Fruit fly (Drosophila melanogaster) whole organism, wandering third instar larva: ENCODE results near the gene Reg-2.

Experiments
- Abd-B ChIP-seq: fragments of >200 bp; optimal IDR thresholded peaks from 2 replicates; lab custom pipeline; 2017; ENCODE audit warnings: missing biosample characterization, missing genetic modification characterization
- CG32264 ChIP-seq: fragments of 200-800 bp; sonication (Bioruptor generic); optimal IDR thresholded peaks from 2 replicates; lab custom pipeline; 2016; ENCODE audit warnings: missing biosample characterization, missing genetic modification characterization
- CG9705 ChIP-seq: fragments of 200-800 bp; sonication (Bioruptor generic); optimal IDR thresholded peaks from 2 replicates; lab custom pipeline; 2018; ENCODE audit warnings: missing biosample characterization, mild to moderate bottlenecking, missing genetic modification characterization
- CrebA ChIP-seq: fragments of 200-800 bp; sonication (Bioruptor generic); optimal IDR thresholded peaks from 2 replicates; lab custom pipeline; 2016; ENCODE audit warnings: missing biosample characterization, mild to moderate bottlenecking, missing genetic modification characterization, borderline replicate concordance
- Dfd ChIP-seq: fragments of >200 bp; optimal IDR thresholded peaks from 2 replicates; lab custom pipeline; 2017; ENCODE audit warnings: missing biosample characterization, missing genetic modification characterization
- Dif ChIP-seq: fragments of 200-275, 200-300 bp; sonication (Bioruptor generic); optimal IDR thresholded peaks from 2 replicates; lab custom pipeline; 2018; ENCODE audit warnings: missing biosample characterization, missing genetic modification characterization; ENCODE audit not compliant: partially characterized antibody
- HLH106 ChIP-seq: fragments of 200-800 bp; optimal IDR thresholded peaks from 3 replicates; lab custom pipeline; 2019; ENCODE audit warnings: missing biosample characterization, mild to moderate bottlenecking, missing genetic modification characterization, moderate library complexity
- Hnf4 ChIP-seq: fragments of 200-800 bp; sonication (Bioruptor generic); optimal IDR thresholded peaks from 2 replicates; lab custom pipeline; 2016; ENCODE audit warnings: missing biosample characterization, mild to moderate bottlenecking, missing genetic modification characterization
- Hr78 ChIP-seq: fragments of >200 bp; optimal IDR thresholded peaks from 2 replicates; lab custom pipeline; 2017; ENCODE audit warnings: missing biosample characterization, missing genetic modification characterization
- N ChIP-seq: fragments of >200 bp; optimal IDR thresholded peaks from 2 replicates; lab custom pipeline; 2018; ENCODE audit warnings: missing biosample characterization, missing external identifiers, missing genetic modification characterization
- OdsH ChIP-seq: fragments of 200-800 bp; sonication (Bioruptor generic); optimal IDR thresholded peaks from 2 replicates; lab custom pipeline; 2016; ENCODE audit warnings: missing biosample characterization, mild to moderate bottlenecking, missing genetic modification characterization
- Rel ChIP-seq, 2 experiments: fragments of 200-800 bp; sonication (Bioruptor generic) in 1 of 2; optimal IDR thresholded peaks; 2 replicates in 1 of 2; 3 replicates in 1 of 2; lab custom pipeline; 2016 to 2019; ENCODE audit warnings: mild to moderate bottlenecking in 2 of 2, missing biosample characterization in 2 of 2, missing genetic modification characterization in 2 of 2, moderate library complexity in 1 of 2
- Sp1 ChIP-seq: fragments of 200-800 bp; sonication (Bioruptor generic); optimal IDR thresholded peaks from 3 replicates; lab custom pipeline; 2019; ENCODE audit warnings: missing biosample characterization, mild to moderate bottlenecking, missing genetic modification characterization, moderate library complexity
- Vsx2 ChIP-seq: fragments of 200-300, 225-300 bp; sonication (Bioruptor generic); optimal IDR thresholded peaks from 2 replicates; lab custom pipeline; 2018; ENCODE audit warnings: missing biosample characterization, missing genetic modification characterization; ENCODE audit not compliant: partially characterized antibody
- br ChIP-seq: fragments of 200-800 bp; sonication (Bioruptor generic); optimal IDR thresholded peaks from 2 replicates; lab custom pipeline; 2016; ENCODE audit warnings: missing biosample characterization, missing genetic modification characterization
- brk ChIP-seq: fragments of 200-800 bp; sonication (Bioruptor generic); optimal IDR thresholded peaks from 2 replicates; lab custom pipeline; 2016; ENCODE audit warnings: missing biosample characterization, mild to moderate bottlenecking, missing genetic modification characterization
- dmrt93B ChIP-seq: fragments of 200-800 bp; sonication (Bioruptor generic); optimal IDR thresholded peaks from 2 replicates; lab custom pipeline; 2018; ENCODE audit warnings: missing biosample characterization, mild to moderate bottlenecking, missing genetic modification characterization
- ey ChIP-seq: fragments of 200-800 bp; sonication (Bioruptor generic); optimal IDR thresholded peaks from 2 replicates; lab custom pipeline; 2016; ENCODE audit warnings: missing biosample characterization, missing genetic modification characterization
- foxo ChIP-seq, 2 experiments: fragments of 200-800 bp; sonication (Bioruptor generic); optimal IDR thresholded peaks; 2 replicates in 1 of 2; 3 replicates in 1 of 2; lab custom pipeline; 2016 to 2017; ENCODE audit warnings: missing biosample characterization in 2 of 2, missing genetic modification characterization in 2 of 2
- fru ChIP-seq: fragments of 200-800 bp; sonication (Bioruptor generic); optimal IDR thresholded peaks from 3 replicates; lab custom pipeline; 2016; ENCODE audit warnings: missing biosample characterization, mild to moderate bottlenecking, missing genetic modification characterization
- h ChIP-seq: fragments of 200-800 bp; sonication (Bioruptor generic); optimal IDR thresholded peaks from 3 replicates; lab custom pipeline; 2016; ENCODE audit warnings: missing biosample characterization, mild to moderate bottlenecking, missing genetic modification characterization
- jim ChIP-seq: fragments of 175-275, 200-325 bp; sonication (Bioruptor generic); optimal IDR thresholded peaks from 2 replicates; lab custom pipeline; 2016; ENCODE audit warnings: missing biosample characterization, mild to moderate bottlenecking, missing genetic modification characterization
- lola ChIP-seq: fragments of >200 bp; optimal IDR thresholded peaks from 2 replicates; lab custom pipeline; 2017; ENCODE audit warnings: missing biosample characterization, missing genetic modification characterization
- pan ChIP-seq: fragments of >200 bp; optimal IDR thresholded peaks from 2 replicates; lab custom pipeline; 2017
- psq ChIP-seq: fragments of 200-800 bp; sonication (Bioruptor generic); optimal IDR thresholded peaks from 3 replicates; lab custom pipeline; 2017; ENCODE audit warnings: missing biosample characterization, mild to moderate bottlenecking, missing genetic modification characterization, moderate library complexity
- rgr ChIP-seq: fragments of 200-800 bp; sonication (Bioruptor generic); optimal IDR thresholded peaks from 3 replicates; lab custom pipeline; 2016; ENCODE audit warnings: missing biosample characterization, mild to moderate bottlenecking, missing genetic modification characterization
- sv ChIP-seq: fragments of 200-800 bp; sonication (Bioruptor generic); optimal IDR thresholded peaks from 3 replicates; lab custom pipeline; 2016; ENCODE audit warnings: missing biosample characterization, missing genetic modification characterization
- tai ChIP-seq: sonication (Bioruptor generic); optimal IDR thresholded peaks from 2 replicates; lab custom pipeline; 2016; ENCODE audit warnings: missing biosample characterization, missing genetic modification characterization
- usp ChIP-seq: fragments of >200 bp; optimal IDR thresholded peaks from 2 replicates; lab custom pipeline; 2017; ENCODE audit warnings: missing biosample characterization, missing genetic modification characterization
- woc ChIP-seq: sonication (Bioruptor generic); optimal IDR thresholded peaks from 2 replicates; lab custom pipeline; 2016; ENCODE audit warnings: missing biosample characterization, mild to moderate bottlenecking, missing genetic modification characterization

Reg-2 gene

dm6 chr3L:565964-566627, 40.3 kb downstream of the Reg-2 start:
- TF ChIP-seq CG32264 (peak; percentile 27), ey (GFP tag; lab: Kevin White, UChicago) (peak; percentile 80), brk (GFP tag; lab: Kevin White, UChicago) (no peak), Rel (GFP tag; optimal IDR thresholded peaks at IDR 0.05; lab: Kevin White, UChicago) (no peak), Rel (tag; optimal IDR thresholded peaks at IDR 0.05; lab: Kevin White, UChicago) (peak; percentile 16), tai (GFP tag; lab: Kevin White, UChicago) (no peak), Vsx2 (GFP tag; lab: Kevin White, UChicago) (no peak), pan (lab: Kevin White, UChicago) (no peak), HLH106 (peak; percentile 85), CrebA (GFP tag; lab: Kevin White, UChicago) (no peak), psq (GFP tag; lab: Kevin White, UChicago) (peak; percentile 65), Hnf4 (GFP tag; lab: Kevin White, UChicago) (no peak), lola (GFP tag; lab: Kevin White, UChicago) (no peak), Sp1 (GFP tag; lab: Kevin White, UChicago) (peak; percentile 82), OdsH (peak; percentile 70), fru (peak; percentile 81), br (GFP tag; lab: Kevin White, UChicago) (peak; percentile 73), Abd-B (no peak), dmrt93B (GFP tag; lab: Kevin White, UChicago) (peak; percentile 74), foxo (GFP tag; optimal IDR thresholded peaks at IDR 0.05; lab: Kevin White, UChicago) (peak in 1 of 2 experiments; percentile 77), usp (no peak), CG9705 (GFP tag; lab: Kevin White, UChicago) (peak; percentile 51), Dfd (no peak), woc (GFP tag; lab: Kevin White, UChicago) (peak; percentile 68), rgr (peak; percentile 69), h (peak; percentile 78)

- TF ChIP-seq Dif (GFP tag; lab: Kevin White, UChicago) (no peak), jim (no peak), psq (GFP tag; lab: Kevin White, UChicago) (peak; percentile 73)
Observed at dm6 chr3L:565561-565960, 40.8 kb downstream of the Reg-2 start.

DNA sequence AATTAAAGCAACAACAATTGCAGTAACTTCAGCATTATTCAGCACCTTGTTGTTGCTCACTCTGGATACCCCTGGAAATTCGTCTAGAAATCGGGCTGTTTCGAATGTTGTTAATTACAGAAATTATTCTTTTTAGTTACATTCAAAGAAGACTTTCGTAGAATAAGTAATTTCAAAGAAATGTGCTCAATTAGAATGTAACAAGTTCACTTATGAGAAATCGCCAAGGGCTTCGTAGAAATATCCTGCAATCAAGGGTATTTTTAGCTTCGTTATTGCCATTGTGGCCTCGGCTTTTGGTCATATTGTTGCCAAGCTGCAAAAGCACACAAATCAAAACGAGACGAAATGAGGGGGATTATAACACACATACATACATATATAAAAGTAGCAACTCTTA, 42.4 kb downstream of the Reg-2 start:
- TF ChIP-seq Hr78, result no peak
- TF ChIP-seq br (GFP tag; lab: Kevin White, UChicago), result no peak
- no peak for TF ChIP-seq tai (GFP tag; lab: Kevin White, UChicago)
- TF ChIP-seq sv (GFP tag; lab: Kevin White, UChicago), result no peak

DNA sequence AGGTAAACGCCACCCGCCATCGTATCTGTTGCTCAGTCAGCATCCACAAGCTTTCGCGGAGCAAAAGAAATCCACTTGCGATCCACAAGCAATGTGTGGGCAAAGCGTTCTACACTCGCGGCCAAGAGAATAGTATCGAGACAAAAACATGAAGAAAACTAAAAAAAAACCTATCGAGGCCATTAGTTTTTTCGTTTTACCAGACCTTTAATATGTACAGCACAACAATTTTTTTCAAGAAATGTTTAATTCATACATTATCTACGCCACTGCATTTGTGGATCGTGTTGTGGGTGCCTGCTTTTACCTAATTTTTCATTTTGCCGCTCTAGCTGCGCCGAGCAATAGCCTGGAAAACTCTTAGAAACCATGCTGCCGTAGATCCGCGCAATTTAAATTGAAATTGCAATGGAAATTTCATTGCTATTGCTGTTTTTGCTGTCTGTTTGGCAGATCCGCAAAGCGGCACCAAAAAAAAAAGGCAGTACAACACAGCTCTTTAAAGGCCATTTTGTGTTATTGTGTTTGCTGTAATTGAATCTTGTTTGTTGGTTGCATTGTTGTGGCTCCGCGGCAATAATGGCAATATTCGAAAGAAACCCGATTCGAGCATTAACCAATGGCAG, 43.3 kb downstream of the Reg-2 start:
- TF ChIP-seq h, result peak; percentile 44
- peak; percentile 8 for TF ChIP-seq ey (GFP tag; lab: Kevin White, UChicago)
- no peak for TF ChIP-seq CrebA (GFP tag; lab: Kevin White, UChicago)
- TF ChIP-seq rgr, result peak; percentile 14
- TF ChIP-seq OdsH, result peak; percentile 4
- TF ChIP-seq fru, result peak; percentile 13
- TF ChIP-seq N, result no peak
- peak; percentile 4 for TF ChIP-seq HLH106
- peak; percentile 11 for TF ChIP-seq br (GFP tag; lab: Kevin White, UChicago)
- TF ChIP-seq jim, result no peak
- peak in 1 of 2 experiments; percentile 14 for TF ChIP-seq foxo (GFP tag; optimal IDR thresholded peaks at IDR 0.05; lab: Kevin White, UChicago)
- TF ChIP-seq Hnf4 (GFP tag; lab: Kevin White, UChicago), result no peak
- TF ChIP-seq psq (GFP tag; lab: Kevin White, UChicago), result no peak
- TF ChIP-seq pan (lab: Kevin White, UChicago), result no peak
- peak; percentile 2 for TF ChIP-seq sv (GFP tag; lab: Kevin White, UChicago)
